Fruit fly (Drosophila melanogaster): ENCODE results near the gene Dci.

dm6 chr3L:808725-809537 lies 42.2 kb upstream of the Dci start:
- TF ChIP-seq Clk (GFP tag; optimal IDR thresholded peaks at IDR 0.05) (no peak), Crg-1 (GFP tag; optimal IDR thresholded peaks at IDR 0.05) (no peak), CG12768 (GFP tag; optimal IDR thresholded peaks at IDR 0.05) (no peak), kay (GFP tag; ENCODE audit: borderline replicate concordance) (no peak), CG11617 (GFP tag; optimal IDR thresholded peaks at IDR 0.05) (no peak), CG33017 (tag; optimal IDR thresholded peaks at IDR 0.05) (no peak), CG7101 (tag; optimal IDR thresholded peaks at IDR 0.05) (no peak), bab1 (GFP tag; optimal IDR thresholded peaks at IDR 0.05) (no peak), Hr96 (GFP tag; optimal IDR thresholded peaks at IDR 0.05) (no peak), pad (GFP tag; optimal IDR thresholded peaks at IDR 0.05) (peak; percentile 82)

Data from whole organism, adult.